Worm (Caenorhabditis elegans) whole organism, mixed stage, embryonic: Measurements from ENCODE around the gene C05B5.2.

Experiments
- M03D4.4 ChIP-seq: sonication (generic microtip); optimal IDR thresholded peaks from 2 replicates; lab custom pipeline; 2017; ENCODE audit warnings: mild to moderate bottlenecking, missing genetic modification characterization, missing compliant biosample characterization
- ces-1 ChIP-seq: fragments of 150-350 bp; optimal IDR thresholded peaks from 2 replicates; lab custom pipeline; 2014; ENCODE audit warnings: missing biosample characterization, missing genetic modification reagents, missing genetic modification characterization
- elt-3 ChIP-seq: fragments of 150-350 bp; optimal IDR thresholded peaks from 2 replicates; lab custom pipeline; 2014; ENCODE audit warnings: missing biosample characterization, missing genetic modification characterization
- hlh-1 ChIP-seq: fragments of 150-350 bp; optimal IDR thresholded peaks from 2 replicates; lab custom pipeline; 2014; ENCODE audit warnings: missing biosample characterization, missing genetic modification reagents, missing genetic modification characterization
- lin-32 ChIP-seq: fragments of 200-800 bp; sonication (Bioruptor generic); optimal IDR thresholded peaks from 2 replicates; lab custom pipeline; 2018; ENCODE audit warnings: mild to moderate bottlenecking, missing genetic modification characterization, missing compliant biosample characterization
- ztf-11 ChIP-seq: fragments of 150-350 bp; optimal IDR thresholded peaks from 2 replicates; lab custom pipeline; 2014; ENCODE audit warnings: missing biosample characterization, missing genetic modification characterization

ce11 chrIII:10030549-10030948 is 30.2 kb upstream of the C05B5.2 start, which contains the start of gene M04D8.4:
- no peak for TF ChIP-seq ztf-11 (tag; lab: Kevin White, UChicago)
- no peak for TF ChIP-seq hlh-1 (tag; lab: Kevin White, UChicago)
- no peak for TF ChIP-seq lin-32
- TF ChIP-seq ces-1 (GFP tag; lab: Kevin White, UChicago), result no peak
- TF ChIP-seq M03D4.4, result no peak
- no peak for TF ChIP-seq elt-3 (tag; lab: Kevin White, UChicago)
